Worm (Caenorhabditis elegans) whole organism, young adult: Measurements from ENCODE around the gene mex-1.
A peak's percentile ranks its signal among the peaks of the same experiment; 100 is the strongest.

Experiments used
- B0019.2 ChIP-seq: fragments of 200-800 bp; sonication (Bioruptor generic); conservative IDR thresholded peaks from 2 replicates; pipeline ENCODE4 v1.3.6; 2022; ENCODE audit warnings: missing genetic modification reagents, missing genetic modification characterization, missing compliant biosample characterization
- B0035.1 ChIP-seq: sonication (generic microtip); optimal IDR thresholded peaks from 2 replicates; lab custom pipeline; 2016; ENCODE audit warnings: missing genetic modification characterization, mild to moderate bottlenecking, missing compliant biosample characterization, missing genotype, missing genetic modification reagents
- D2030.7 ChIP-seq: fragments of 200-800 bp; sonication (Bioruptor generic); IDR thresholded peaks from 2 replicates; pipeline ENCODE4 v1.3.6; 2022; ENCODE audit warnings: missing genetic modification reagents, missing genetic modification characterization, missing compliant biosample characterization
- F23B12.7 ChIP-seq: sonication (generic microtip); optimal IDR thresholded peaks from 2 replicates; lab custom pipeline; 2017; ENCODE audit warnings: missing genetic modification characterization, mild to moderate bottlenecking, missing compliant biosample characterization, antibody characterized with exemption, moderate library complexity; ENCODE audit not compliant: insufficient read depth
- F39B2.1 ChIP-seq: fragments of 200-800 bp; sonication (Bioruptor generic); IDR thresholded peaks from 2 replicates; pipeline ENCODE4 v1.3.6; 2022; ENCODE audit warnings: missing genetic modification reagents, missing genetic modification characterization, missing compliant biosample characterization
- F55B11.4 ChIP-seq: sonication (generic microtip); optimal IDR thresholded peaks from 2 replicates; lab custom pipeline; 2016; ENCODE audit warnings: missing compliant biosample characterization, missing genetic modification characterization, borderline replicate concordance; ENCODE audit not compliant: insufficient read depth
- F57C9.4 ChIP-seq: sonication (generic microtip); optimal IDR thresholded peaks from 2 replicates; lab custom pipeline; 2017; ENCODE audit warnings: mild to moderate bottlenecking, missing genetic modification characterization, missing compliant biosample characterization
- K11D2.4 ChIP-seq: fragments of 200-800 bp; sonication (Bioruptor generic); IDR thresholded peaks from 2 replicates; pipeline ENCODE4 v1.3.6; 2022; ENCODE audit warnings: missing genetic modification reagents, missing genetic modification characterization, missing compliant biosample characterization
- Y79H2A.3 ChIP-seq: fragments of 200-800 bp; sonication (Bioruptor generic); conservative IDR thresholded peaks from 2 replicates; pipeline ENCODE4 v1.3.6; 2022; ENCODE audit warnings: missing genetic modification reagents, missing genetic modification characterization, missing compliant biosample characterization
- Y95B8A.8 ChIP-seq: fragments of 200-800 bp; sonication (Bioruptor generic); IDR thresholded peaks from 2 replicates; pipeline ENCODE4 v1.3.6; 2022; ENCODE audit warnings: missing genetic modification reagents, missing genetic modification characterization, missing compliant biosample characterization
- akir-1 ChIP-seq: fragments of 200-800 bp; sonication (Bioruptor generic); optimal IDR thresholded peaks from 2 replicates; lab custom pipeline; 2018; ENCODE audit warnings: mild to moderate bottlenecking, missing genetic modification characterization, moderate library complexity, missing compliant biosample characterization
- bed-2 ChIP-seq: fragments of 200-800 bp; sonication (Bioruptor generic); IDR thresholded peaks from 2 replicates; pipeline ENCODE4 v1.3.6; 2022; ENCODE audit warnings: missing genetic modification reagents, missing genetic modification characterization, missing compliant biosample characterization
- ccch-3 ChIP-seq: fragments of 200-800 bp; sonication (Bioruptor generic); optimal IDR thresholded peaks from 2 replicates; lab custom pipeline; 2018; ENCODE audit warnings: mild to moderate bottlenecking, missing genetic modification characterization, missing compliant biosample characterization
- cebp-1 ChIP-seq, 2 experiments: fragments of 200-800 bp in 1 of 2; sonication (Bioruptor generic) in 1 of 2; sonication (generic microtip) in 1 of 2; IDR thresholded peaks in 1 of 2; optimal IDR thresholded peaks in 1 of 2; 2 replicates each; pipeline versions ENCODE4 v1.3.6 to Lab custom; 2017 to 2022; ENCODE audit warnings: missing compliant biosample characterization in 2 of 2, missing genetic modification characterization in 2 of 2, mild to moderate bottlenecking in 1 of 2, missing genetic modification reagents in 1 of 2, moderate library complexity in 1 of 2
- ceh-100 ChIP-seq: fragments of 200-800 bp; sonication (Bioruptor generic); IDR thresholded peaks from 2 replicates; pipeline ENCODE4 v1.3.6; 2022; ENCODE audit warnings: missing genetic modification reagents, missing genetic modification characterization, missing compliant biosample characterization
- chd-7 ChIP-seq: sonication (generic microtip); optimal IDR thresholded peaks from 2 replicates; lab custom pipeline; 2016; ENCODE audit warnings: mild to moderate bottlenecking, missing genetic modification characterization, moderate library complexity, missing compliant biosample characterization
- die-1 ChIP-seq: sonication (generic microtip); optimal IDR thresholded peaks from 2 replicates; lab custom pipeline; 2016; ENCODE audit warnings: missing genotype, mild to moderate bottlenecking, missing genetic modification characterization, missing compliant biosample characterization
- dpff-1 ChIP-seq: sonication (generic microtip); optimal IDR thresholded peaks from 2 replicates; lab custom pipeline; 2017; ENCODE audit warnings: mild to moderate bottlenecking, missing genetic modification characterization, missing compliant biosample characterization
- dpl-1 ChIP-seq: fragments of 150-350 bp; optimal IDR thresholded peaks from 2 replicates; lab custom pipeline; 2014; ENCODE audit warnings: missing biosample characterization, missing genetic modification reagents, missing genetic modification characterization
- fkh-3 ChIP-seq: sonication (generic microtip); optimal IDR thresholded peaks from 2 replicates; lab custom pipeline; 2016; ENCODE audit warnings: mild to moderate bottlenecking, missing genetic modification characterization, missing compliant biosample characterization
- him-1 ChIP-seq: sonication (generic microtip); optimal IDR thresholded peaks from 2 replicates; lab custom pipeline; 2016; ENCODE audit warnings: missing genotype, missing genetic modification reagents, missing genetic modification characterization, missing compliant biosample characterization
- hlh-12 ChIP-seq: sonication (generic microtip); optimal IDR thresholded peaks from 2 replicates; lab custom pipeline; 2016; ENCODE audit warnings: missing genetic modification characterization, missing compliant biosample characterization
- hmg-20 ChIP-seq: fragments of 200-800 bp; sonication (Bioruptor generic); IDR thresholded peaks from 2 replicates; pipeline ENCODE4 v1.3.6; 2022; ENCODE audit warnings: missing genetic modification reagents, missing genetic modification characterization, missing compliant biosample characterization
- lag-1 ChIP-seq: fragments of 200-800 bp; sonication (Bioruptor generic); IDR thresholded peaks from 2 replicates; pipeline ENCODE4 v1.3.6; 2022; ENCODE audit warnings: missing genetic modification reagents, missing genetic modification characterization, missing compliant biosample characterization
- let-607 ChIP-seq, 2 experiments: fragments of 200-800 bp in 1 of 2; sonication (Bioruptor generic) in 1 of 2; sonication (generic microtip) in 1 of 2; optimal IDR thresholded peaks; 2 replicates each; lab custom pipeline; 2016 to 2018; ENCODE audit warnings: mild to moderate bottlenecking in 2 of 2, missing compliant biosample characterization in 2 of 2, missing genetic modification characterization in 2 of 2, moderate library complexity in 2 of 2, missing genotype in 1 of 2
- lin-35 ChIP-seq, 3 experiments: fragments of 150-350 bp in 2 of 3; sonication (generic microtip) in 1 of 3; optimal IDR thresholded peaks; 2 replicates each; lab custom pipeline; 2014 to 2018; ENCODE audit warnings: missing biosample characterization in 3 of 3, missing genetic modification characterization in 3 of 3, missing genetic modification reagents in 3 of 3
- lin-40 ChIP-seq: sonication (generic microtip); optimal IDR thresholded peaks from 2 replicates; lab custom pipeline; 2016; ENCODE audit warnings: missing genetic modification characterization, mild to moderate bottlenecking, missing compliant biosample characterization, missing genotype, missing genetic modification reagents
- lir-1 ChIP-seq: fragments of 200-800 bp; sonication (Bioruptor generic); conservative IDR thresholded peaks from 2 replicates; pipeline ENCODE4 v1.3.6; 2022; ENCODE audit warnings: missing genetic modification reagents, missing genetic modification characterization, missing compliant biosample characterization
- lsl-1 ChIP-seq: fragments of 200-800 bp; sonication (Bioruptor generic); optimal IDR thresholded peaks from 2 replicates; lab custom pipeline; 2018; ENCODE audit warnings: mild to moderate bottlenecking, missing genetic modification characterization, moderate library complexity, missing compliant biosample characterization
- madf-8 ChIP-seq: fragments of 200-800 bp; sonication (Bioruptor generic); conservative IDR thresholded peaks from 2 replicates; pipeline ENCODE4 v1.3.6; 2022; ENCODE audit warnings: missing genetic modification reagents, missing genetic modification characterization, missing compliant biosample characterization
- mcd-1 ChIP-seq: fragments of 200-800 bp; sonication (Bioruptor generic); IDR thresholded peaks from 2 replicates; pipeline ENCODE4 v1.3.6; 2022; ENCODE audit warnings: missing genetic modification reagents, missing genetic modification characterization, missing compliant biosample characterization
- nfyb-1 ChIP-seq: fragments of 200-800 bp; sonication (Bioruptor generic); IDR thresholded peaks from 2 replicates; pipeline ENCODE4 v1.3.6; 2022; ENCODE audit warnings: missing genetic modification reagents, missing genetic modification characterization, missing compliant biosample characterization
- nhr-27 ChIP-seq: fragments of 200-800 bp; sonication (Bioruptor generic); optimal IDR thresholded peaks from 2 replicates; lab custom pipeline; 2018; ENCODE audit warnings: mild to moderate bottlenecking, missing genetic modification characterization, moderate library complexity, missing compliant biosample characterization
- pbrm-1 ChIP-seq: fragments of 200-800 bp; sonication (Bioruptor generic); IDR thresholded peaks from 2 replicates; pipeline ENCODE4 v1.3.6; 2022; ENCODE audit warnings: missing genetic modification reagents, missing genetic modification characterization, missing compliant biosample characterization
- rcor-1 ChIP-seq: fragments of 200-800 bp; sonication (Bioruptor generic); IDR thresholded peaks from 2 replicates; pipeline ENCODE4 v1.3.6; 2022; ENCODE audit warnings: missing genetic modification reagents, missing genetic modification characterization, missing compliant biosample characterization
- repo-1 ChIP-seq: sonication (generic microtip); optimal IDR thresholded peaks from 2 replicates; lab custom pipeline; 2017; ENCODE audit warnings: mild to moderate bottlenecking, missing genetic modification characterization, missing compliant biosample characterization
- rpc-1 ChIP-seq, 2 experiments: fragments of 150-350 bp in 1 of 2; sonication (generic microtip) in 1 of 2; optimal IDR thresholded peaks; 2 replicates each; lab custom pipeline; 2014 to 2018; ENCODE audit warnings: missing biosample characterization in 1 of 2, missing genetic modification characterization in 1 of 2, missing genetic modification reagents in 1 of 2, missing genotype in 1 of 2
- snpc-1.1 ChIP-seq: sonication (generic microtip); optimal IDR thresholded peaks from 2 replicates; lab custom pipeline; 2017; ENCODE audit warnings: missing genetic modification characterization, mild to moderate bottlenecking, missing compliant biosample characterization, antibody characterized with exemption, moderate library complexity, missing genotype, missing genetic modification reagents; ENCODE audit not compliant: insufficient read depth
- snpc-1.3 ChIP-seq: sonication (generic microtip); optimal IDR thresholded peaks from 2 replicates; lab custom pipeline; 2017; ENCODE audit warnings: missing genetic modification characterization, mild to moderate bottlenecking, missing compliant biosample characterization, antibody characterized with exemption, moderate library complexity, missing genotype, missing genetic modification reagents; ENCODE audit not compliant: insufficient read depth
- snpc-3.4 ChIP-seq: sonication (generic microtip); optimal IDR thresholded peaks from 2 replicates; lab custom pipeline; 2017; ENCODE audit warnings: missing genetic modification characterization, mild to moderate bottlenecking, missing compliant biosample characterization, antibody characterized with exemption, moderate library complexity, missing genotype, missing genetic modification reagents
- tlf-1 ChIP-seq: fragments of 200-800 bp; sonication (Bioruptor generic); optimal IDR thresholded peaks from 2 replicates; lab custom pipeline; 2018; ENCODE audit warnings: mild to moderate bottlenecking, missing genetic modification characterization, missing compliant biosample characterization
- unc-130 ChIP-seq: sonication (generic microtip); optimal IDR thresholded peaks from 2 replicates; lab custom pipeline; 2016; ENCODE audit warnings: missing genetic modification reagents, missing genetic modification characterization, missing compliant biosample characterization
- xnd-1 ChIP-seq: sonication (generic microtip); optimal IDR thresholded peaks from 2 replicates; lab custom pipeline; 2016; ENCODE audit warnings: missing genotype, missing genetic modification reagents, missing genetic modification characterization, missing compliant biosample characterization
- zim-3 ChIP-seq: sonication (generic microtip); optimal IDR thresholded peaks from 2 replicates; lab custom pipeline; 2017; ENCODE audit warnings: mild to moderate bottlenecking, missing genetic modification characterization, moderate library complexity, missing compliant biosample characterization
- ztf-25 ChIP-seq: fragments of 200-800 bp; sonication (Bioruptor generic); IDR thresholded peaks from 2 replicates; pipeline ENCODE4 v1.3.6; 2022; ENCODE audit warnings: missing genetic modification reagents, missing genetic modification characterization, missing compliant biosample characterization

Gene mex-1

ce11 chrII:11968275-11968674 is at the start of gene mex-1:
Gene mex-1 (plus strand): TSS chrII:11968637.
- TF ChIP-seq K11D2.4 (GFP tag; lab: Robert Waterston, UW), result no peak
- no peak for TF ChIP-seq dpff-1 (tag; lab: Kevin White, UChicago)
- no peak for TF ChIP-seq let-607 (tag; optimal IDR thresholded peaks at IDR 0.05; lab: Kevin White, UChicago)
- TF ChIP-seq die-1, result no peak
- no peak for TF ChIP-seq lag-1 (GFP tag; lab: Robert Waterston, UW)
- TF ChIP-seq dpl-1 (GFP tag; lab: Kevin White, UChicago), result peak; percentile 97
- no peak for TF ChIP-seq hlh-12 (tag; lab: Kevin White, UChicago)
- peak; percentile 92 for TF ChIP-seq rcor-1 (GFP tag; lab: Robert Waterston, UW)
- TF ChIP-seq xnd-1, result peak; percentile 100
- no peak for TF ChIP-seq cebp-1 (GFP tag; IDR thresholded peaks at IDR 0.05; lab: Robert Waterston, UW)
- TF ChIP-seq cebp-1 (tag; optimal IDR thresholded peaks at IDR 0.05; lab: Kevin White, UChicago), result no peak
- TF ChIP-seq F23B12.7, result no peak
- TF ChIP-seq ceh-100, result peak; percentile 91
- TF ChIP-seq tlf-1 (GFP tag; lab: Kevin White, UChicago), result peak; percentile 95
- peak; percentile 78 for TF ChIP-seq Y79H2A.3 (GFP tag; lab: Robert Waterston, UW)
- TF ChIP-seq ccch-3 (GFP tag; lab: Kevin White, UChicago), result no peak
- TF ChIP-seq B0019.2 (GFP tag; lab: Robert Waterston, UW), result peak; percentile 91
- TF ChIP-seq mcd-1 (GFP tag; lab: Robert Waterston, UW), result peak; percentile 89
- no peak for TF ChIP-seq B0035.1
- no peak for TF ChIP-seq repo-1 (tag; lab: Kevin White, UChicago)
- no peak for TF ChIP-seq F39B2.1 (GFP tag; lab: Robert Waterston, UW)
- TF ChIP-seq pbrm-1 (GFP tag; lab: Robert Waterston, UW), result peak; percentile 87
- TF ChIP-seq Y95B8A.8 (GFP tag; lab: Robert Waterston, UW), result peak; percentile 90
- peak; percentile 98 for TF ChIP-seq D2030.7 (GFP tag; lab: Robert Waterston, UW)
- TF ChIP-seq akir-1 (GFP tag; lab: Kevin White, UChicago), result no peak
- TF ChIP-seq snpc-1.1 (tag; lab: Kevin White, UChicago), result peak; percentile 72
- TF ChIP-seq ztf-25 (GFP tag; lab: Robert Waterston, UW), result no peak
- TF ChIP-seq lin-35 (GFP tag; optimal IDR thresholded peaks at IDR 0.05; lab: Kevin White, UChicago), result peak in 2 of 3 experiments; percentile 19 to 81
- no peak for TF ChIP-seq lin-40
- no peak for TF ChIP-seq bed-2 (GFP tag; lab: Robert Waterston, UW)
- TF ChIP-seq unc-130 (GFP tag; lab: Kevin White, UChicago), result peak; percentile 92
- TF ChIP-seq zim-3 (tag; lab: Kevin White, UChicago), result no peak
- TF ChIP-seq snpc-3.4 (tag; lab: Kevin White, UChicago), result peak; percentile 96
- TF ChIP-seq nhr-27 (tag; lab: Kevin White, UChicago), result no peak
- TF ChIP-seq rpc-1 (optimal IDR thresholded peaks at IDR 0.05; lab: Kevin White, UChicago), result no peak
- TF ChIP-seq rpc-1 (tag; optimal IDR thresholded peaks at IDR 0.05; lab: Kevin White, UChicago), result no peak
- no peak for TF ChIP-seq fkh-3 (tag; lab: Kevin White, UChicago)
- TF ChIP-seq nfyb-1 (GFP tag; lab: Robert Waterston, UW), result peak; percentile 85; the same call in 1 of the 2 replicates
- peak; percentile 93 for TF ChIP-seq snpc-1.3 (tag; lab: Kevin White, UChicago)
- peak; percentile 62 for TF ChIP-seq him-1 (tag; lab: Kevin White, UChicago)
- TF ChIP-seq F57C9.4 (tag; lab: Kevin White, UChicago), result no peak
- TF ChIP-seq hmg-20 (GFP tag; lab: Robert Waterston, UW), result no peak
- TF ChIP-seq F55B11.4 (tag; lab: Kevin White, UChicago), result no peak
- peak; percentile 98 for TF ChIP-seq madf-8 (GFP tag; lab: Robert Waterston, UW)
- no peak for TF ChIP-seq chd-7 (tag; lab: Kevin White, UChicago)
- peak; percentile 66; the same call in 1 of the 2 replicates for TF ChIP-seq lir-1 (GFP tag; lab: Robert Waterston, UW)
- peak; percentile 100 for TF ChIP-seq lsl-1 (GFP tag; lab: Kevin White, UChicago)
